Fruit fly (Drosophila melanogaster) whole organism, embryonic: ENCODE data around the gene CG13008.

Experiments used
- Ada2b ChIP-seq: fragments of 200-800 bp; sonication (Bioruptor generic); IDR thresholded peaks from 2 replicates; pipeline ENCODE4 v1.3.6; 2022; ENCODE audit warnings: missing biosample characterization, missing genetic modification characterization
- Atf6 ChIP-seq: fragments of 200-800 bp; sonication (Bioruptor generic); IDR thresholded peaks from 2 replicates; pipeline ENCODE4 v1.3.6; 2022; ENCODE audit warnings: missing biosample characterization, missing genetic modification characterization
- CG11504 ChIP-seq: fragments of 200-800 bp; sonication (Bioruptor generic); optimal IDR thresholded peaks from 3 replicates; lab custom pipeline; 2019; ENCODE audit warnings: missing biosample characterization, mild to moderate bottlenecking, missing genetic modification characterization, moderate library complexity
- CG1233 ChIP-seq: fragments of 200-800 bp; sonication (Bioruptor generic); optimal IDR thresholded peaks from 4 replicates; lab custom pipeline; 2018; ENCODE audit warnings: missing biosample characterization, mild to moderate bottlenecking, missing genetic modification characterization
- CG12391 ChIP-seq: fragments of 200-800 bp; sonication (Bioruptor generic); optimal IDR thresholded peaks from 3 replicates; lab custom pipeline; 2018; ENCODE audit warnings: missing biosample characterization, mild to moderate bottlenecking, missing genetic modification characterization, moderate library complexity
- CG15073 ChIP-seq: fragments of 200-800 bp; sonication (Bioruptor generic); optimal IDR thresholded peaks from 2 replicates; lab custom pipeline; 2016; ENCODE audit warnings: missing biosample characterization, missing genetic modification characterization
- CG17612 ChIP-seq: fragments of 200-800 bp; sonication (Bioruptor generic); IDR thresholded peaks from 2 replicates; pipeline ENCODE4 v1.3.6; 2022; ENCODE audit warnings: missing biosample characterization, missing genetic modification characterization
- CG2120 ChIP-seq: fragments of 200-800 bp; sonication (Bioruptor generic); optimal IDR thresholded peaks from 3 replicates; lab custom pipeline; 2016; ENCODE audit warnings: missing biosample characterization, missing genetic modification characterization
- CG31441 ChIP-seq: fragments of 200-800 bp; sonication (Bioruptor generic); IDR thresholded peaks from 2 replicates; pipeline ENCODE4 v1.3.6; 2022; ENCODE audit warnings: missing biosample characterization, missing genetic modification characterization
- CG3281 ChIP-seq: fragments of 200-800 bp; sonication (Bioruptor generic); optimal IDR thresholded peaks from 3 replicates; lab custom pipeline; 2017; ENCODE audit warnings: missing biosample characterization, mild to moderate bottlenecking, missing genetic modification characterization
- CG7786 ChIP-seq: fragments of 200-800 bp; sonication (Bioruptor generic); optimal IDR thresholded peaks from 2 replicates; lab custom pipeline; 2016; ENCODE audit warnings: missing biosample characterization, missing genetic modification characterization
- CG8924 ChIP-seq: fragments of 200-800 bp; optimal IDR thresholded peaks from 3 replicates; lab custom pipeline; 2019; ENCODE audit warnings: missing biosample characterization, mild to moderate bottlenecking, missing genetic modification characterization, moderate library complexity
- Dip3 ChIP-seq: fragments of 200-800 bp; sonication (Bioruptor generic); optimal IDR thresholded peaks from 3 replicates; lab custom pipeline; 2016; ENCODE audit warnings: missing biosample characterization, missing genetic modification characterization
- Eip74EF ChIP-seq, 2 experiments: fragments of 200-800 bp in 1 of 2; fragments of >200 bp in 1 of 2; sonication (Bioruptor generic) in 1 of 2; optimal IDR thresholded peaks; 2 replicates each; lab custom pipeline; 2017 to 2019; ENCODE audit warnings: missing biosample characterization in 2 of 2, missing genetic modification characterization in 2 of 2, mild to moderate bottlenecking in 1 of 2, moderate library complexity in 1 of 2
- Fer3 ChIP-seq: fragments of 200-800 bp; sonication (Bioruptor generic); optimal IDR thresholded peaks from 2 replicates; lab custom pipeline; 2018; ENCODE audit warnings: missing biosample characterization, mild to moderate bottlenecking, missing genetic modification characterization, moderate library complexity
- GATAe ChIP-seq: fragments of 200-800 bp; sonication (Bioruptor generic); conservative IDR thresholded peaks from 2 replicates; pipeline ENCODE4 v1.3.6; 2022; ENCODE audit warnings: missing biosample characterization, missing genetic modification characterization
- H15 ChIP-seq: fragments of 200-800 bp; sonication (Bioruptor generic); IDR thresholded peaks from 3 replicates; pipeline ENCODE4 v1.3.6; 2022; ENCODE audit warnings: missing biosample characterization, missing genetic modification characterization
- Hmx ChIP-seq: fragments of 200-800 bp; sonication (Bioruptor generic); optimal IDR thresholded peaks from 2 replicates; lab custom pipeline; 2016; ENCODE audit warnings: missing biosample characterization, missing genetic modification characterization
- Mad ChIP-seq: fragments of 200-800 bp; sonication (Bioruptor generic); optimal IDR thresholded peaks from 2 replicates; lab custom pipeline; 2016; ENCODE audit warnings: missing biosample characterization, missing genetic modification characterization
- Optix ChIP-seq: fragments of 200-800 bp; sonication (Bioruptor generic); IDR thresholded peaks from 3 replicates; pipeline ENCODE4 v1.3.6; 2022; ENCODE audit warnings: missing biosample characterization, missing genetic modification characterization
- PHDP ChIP-seq: fragments of 200-800 bp; sonication (Bioruptor generic); optimal IDR thresholded peaks from 3 replicates; lab custom pipeline; 2018; ENCODE audit warnings: missing biosample characterization, mild to moderate bottlenecking, missing genetic modification characterization, moderate library complexity
- Sry-δ ChIP-seq: fragments of 200-800 bp; sonication (Bioruptor generic); optimal IDR thresholded peaks from 2 replicates; lab custom pipeline; 2016; ENCODE audit warnings: missing biosample characterization, missing genetic modification characterization
- Ssrp ChIP-seq: fragments of 200-800 bp; sonication (Bioruptor generic); optimal IDR thresholded peaks from 2 replicates; lab custom pipeline; 2018; ENCODE audit warnings: missing biosample characterization, mild to moderate bottlenecking, missing genetic modification characterization, moderate library complexity
- Xrp1 ChIP-seq: fragments of 200-800 bp; sonication (Bioruptor generic); IDR thresholded peaks from 2 replicates; pipeline ENCODE4 v1.3.6; 2022; ENCODE audit warnings: missing biosample characterization, missing genetic modification characterization
- bsh ChIP-seq, 2 experiments: fragments of 200-800 bp; sonication (Bioruptor generic); optimal IDR thresholded peaks; 2 replicates each; lab custom pipeline; 2017 to 2018; ENCODE audit warnings: mild to moderate bottlenecking in 2 of 2, missing biosample characterization in 2 of 2, missing genetic modification characterization in 2 of 2, moderate library complexity in 1 of 2
- croc ChIP-seq: fragments of 200-800 bp; sonication (Bioruptor generic); conservative IDR thresholded peaks from 3 replicates; pipeline ENCODE4 v1.3.6; 2022; ENCODE audit warnings: missing biosample characterization, missing genetic modification characterization
- dm ChIP-seq: fragments of 200-800 bp; sonication (Bioruptor generic); optimal IDR thresholded peaks from 3 replicates; lab custom pipeline; 2016; ENCODE audit warnings: missing biosample characterization, missing genetic modification characterization
- dmrt99B ChIP-seq: fragments of 200-800 bp; sonication (Bioruptor generic); optimal IDR thresholded peaks from 2 replicates; lab custom pipeline; 2018; ENCODE audit warnings: missing biosample characterization, mild to moderate bottlenecking, missing genetic modification characterization, moderate library complexity
- dysf ChIP-seq: fragments of 200-800 bp; sonication (Bioruptor generic); IDR thresholded peaks from 3 replicates; pipeline ENCODE4 v1.3.6; 2022; ENCODE audit warnings: missing biosample characterization, missing genetic modification characterization
- esg ChIP-seq: fragments of 200-800 bp; sonication (Bioruptor generic); conservative IDR thresholded peaks from 2 replicates; pipeline ENCODE4 v1.3.6; 2022; ENCODE audit warnings: missing biosample characterization, missing genetic modification characterization
- fd102C ChIP-seq: fragments of 200-800 bp; sonication (Bioruptor generic); optimal IDR thresholded peaks from 2 replicates; lab custom pipeline; 2018; ENCODE audit warnings: missing biosample characterization, mild to moderate bottlenecking, missing genetic modification characterization, moderate library complexity
- fru ChIP-seq: fragments of >200 bp; optimal IDR thresholded peaks from 2 replicates; lab custom pipeline; 2017
- gem ChIP-seq: fragments of 200-800 bp; sonication (Bioruptor generic); optimal IDR thresholded peaks from 2 replicates; lab custom pipeline; 2019; ENCODE audit warnings: missing biosample characterization, mild to moderate bottlenecking, missing genetic modification characterization, moderate library complexity
- ind ChIP-seq: fragments of 200-800 bp; sonication (Bioruptor generic); optimal IDR thresholded peaks from 3 replicates; lab custom pipeline; 2016; ENCODE audit warnings: missing biosample characterization, missing genetic modification characterization
- jigr1 ChIP-seq: fragments of 200-800 bp; sonication (Bioruptor generic); IDR thresholded peaks from 3 replicates; pipeline ENCODE4 v1.3.6; 2022; ENCODE audit warnings: missing biosample characterization, missing genetic modification characterization
- ken ChIP-seq: fragments of 200-800 bp; sonication (Bioruptor generic); IDR thresholded peaks from 3 replicates; pipeline ENCODE4 v1.3.6; 2022; ENCODE audit warnings: missing biosample characterization, missing genetic modification characterization
- kni ChIP-seq: fragments of 200-800 bp; sonication (Bioruptor generic); optimal IDR thresholded peaks from 3 replicates; lab custom pipeline; 2017; ENCODE audit warnings: mild to moderate bottlenecking, missing biosample characterization, missing genetic modification reagents, missing genetic modification characterization
- lab ChIP-seq: fragments of 200-800 bp; sonication (Bioruptor generic); optimal IDR thresholded peaks from 3 replicates; lab custom pipeline; 2017; ENCODE audit warnings: missing biosample characterization, missing genetic modification characterization, mild to moderate bottlenecking, moderate library complexity, missing genetic modification reagents
- nom ChIP-seq: fragments of 200-800 bp; sonication (Bioruptor generic); optimal IDR thresholded peaks from 2 replicates; lab custom pipeline; 2017; ENCODE audit warnings: missing biosample characterization, missing genetic modification characterization, mild to moderate bottlenecking, moderate library complexity, missing genetic modification reagents
- pan ChIP-seq, 4 experiments: fragments of >200 bp in 3 of 4; fragments of 200-800 bp in 1 of 4; sonication (Bioruptor generic) in 1 of 4; optimal IDR thresholded peaks in 3 of 4; IDR thresholded peaks in 1 of 4; 2 replicates each; pipeline versions ENCODE4 v1.3.6 to Lab custom; 2017 to 2022; ENCODE audit warnings: missing biosample characterization in 2 of 4, missing genetic modification characterization in 2 of 4, mixed read lengths in 1 of 4
- pb ChIP-seq: fragments of 200-800 bp; sonication (Bioruptor generic); optimal IDR thresholded peaks from 3 replicates; lab custom pipeline; 2016; ENCODE audit warnings: missing biosample characterization, missing genetic modification characterization
- pzg ChIP-seq: fragments of 200-800 bp; sonication (Bioruptor generic); optimal IDR thresholded peaks from 3 replicates; lab custom pipeline; 2018; ENCODE audit warnings: missing biosample characterization, mild to moderate bottlenecking, missing genetic modification characterization, moderate library complexity
- sc ChIP-seq, 3 experiments: fragments of >200 bp in 2 of 3; fragments of 200-800 bp in 1 of 3; sonication (Bioruptor generic) in 1 of 3; optimal IDR thresholded peaks; 2 replicates in 2 of 3; 3 replicates in 1 of 3; lab custom pipeline; 2017; ENCODE audit warnings: mild to moderate bottlenecking in 1 of 3, missing biosample characterization in 1 of 3, missing genetic modification characterization in 1 of 3, missing genetic modification reagents in 1 of 3
- sug ChIP-seq: fragments of 200-800 bp; optimal IDR thresholded peaks from 2 replicates; lab custom pipeline; 2019; ENCODE audit warnings: missing biosample characterization, mild to moderate bottlenecking, missing genetic modification characterization, moderate library complexity
- unpg ChIP-seq: fragments of 200-800 bp; sonication (Bioruptor generic); optimal IDR thresholded peaks from 3 replicates; lab custom pipeline; 2018; ENCODE audit warnings: missing biosample characterization, mild to moderate bottlenecking, missing genetic modification characterization, moderate library complexity
- vnd ChIP-seq: fragments of 200-800 bp; sonication (Bioruptor generic); IDR thresholded peaks from 3 replicates; pipeline ENCODE4 v1.3.6; 2022; ENCODE audit warnings: missing biosample characterization, missing genetic modification characterization; ENCODE audit not compliant: partially characterized antibody
- zfh2 ChIP-seq: fragments of 200-800 bp; sonication (Bioruptor generic); optimal IDR thresholded peaks from 2 replicates; lab custom pipeline; 2016; ENCODE audit warnings: missing biosample characterization, missing genetic modification characterization

The CG13008 gene

DNA sequence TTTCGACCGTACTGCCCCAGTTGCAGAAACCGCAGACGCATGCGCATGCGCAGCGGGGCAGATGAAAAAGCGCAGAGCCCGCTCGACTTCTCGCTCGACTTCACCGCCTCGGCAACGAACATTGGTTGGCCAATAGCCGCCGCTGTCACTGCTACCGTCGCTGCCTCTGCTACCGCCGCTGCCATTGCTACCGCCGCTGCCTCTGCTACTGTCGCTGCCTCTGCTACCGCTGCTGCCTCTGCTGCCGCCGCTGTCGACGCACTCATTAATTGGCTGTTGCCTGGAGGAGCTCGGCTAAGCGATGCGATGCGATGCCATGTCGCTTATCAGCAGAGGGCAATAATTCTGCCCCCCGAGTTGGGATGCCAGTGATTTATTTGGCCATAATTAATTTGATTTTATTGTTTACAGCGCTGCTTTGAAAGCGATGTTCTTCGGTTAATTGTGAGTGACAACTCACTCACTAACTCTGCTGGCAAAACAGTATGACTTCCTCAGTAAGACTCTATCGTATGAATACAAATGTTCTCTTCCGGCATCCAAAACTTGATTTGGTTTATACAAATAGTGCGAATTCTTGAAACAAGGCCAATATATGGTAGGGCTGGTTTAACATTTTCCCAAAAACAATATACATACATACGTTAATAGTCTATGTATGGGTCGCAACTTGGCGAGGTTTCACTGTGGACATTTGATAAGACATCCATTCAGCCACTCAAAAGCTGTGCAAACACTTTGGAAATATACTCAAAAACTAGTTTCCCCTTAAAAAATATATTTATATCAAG, 40.2 kb upstream of the CG13008 start (continued):
- TF ChIP-seq ken, result 0 out of 3 replicates have a peak, but pooled peaks have one; percentile 10
- TF ChIP-seq Xrp1 (GFP tag; lab: Robert Waterston, UW), result peak; percentile 24; the same call in 1 of the 2 replicates
- TF ChIP-seq croc (GFP tag; lab: Robert Waterston, UW), result no peak
- no peak for TF ChIP-seq GATAe (GFP tag; lab: Robert Waterston, UW)
- TF ChIP-seq unpg (GFP tag; lab: Kevin White, UChicago), result peak; percentile 21
- no peak for TF ChIP-seq Hmx
- TF ChIP-seq lab (GFP tag; lab: Kevin White, UChicago), result peak; percentile 38
- TF ChIP-seq pzg, result no peak
- peak; percentile 41 for TF ChIP-seq PHDP (tag; lab: Kevin White, UChicago)
- no peak for TF ChIP-seq Optix
- peak; percentile 18; the same call in 1 of the 2 replicates for TF ChIP-seq CG31441 (GFP tag; lab: Robert Waterston, UW)
- peak; percentile 30 for TF ChIP-seq dmrt99B (tag; lab: Kevin White, UChicago)
- peak; percentile 0 for TF ChIP-seq CG7786
- TF ChIP-seq pb (GFP tag; lab: Kevin White, UChicago), result no peak
- no peak for TF ChIP-seq CG1233 (GFP tag; lab: Kevin White, UChicago)
- TF ChIP-seq pan (optimal IDR thresholded peaks at IDR 0.05; lab: Kevin White, UChicago), result no peak
- peak in 1 of 2 experiments; percentile 39 for TF ChIP-seq pan (GFP tag; optimal IDR thresholded peaks at IDR 0.05 in 1 of 2, IDR thresholded peaks at IDR 0.05 in 1 of 2)
- TF ChIP-seq jigr1, result no peak
- no peak for TF ChIP-seq sc (optimal IDR thresholded peaks at IDR 0.05; lab: Kevin White, UChicago)
- no peak for TF ChIP-seq sc (GFP tag; optimal IDR thresholded peaks at IDR 0.05; lab: Kevin White, UChicago)
- TF ChIP-seq Dip3, result peak; percentile 8
- no peak for TF ChIP-seq nom
- TF ChIP-seq Mad (GFP tag; lab: Kevin White, UChicago), result no peak
- TF ChIP-seq CG2120 (GFP tag; lab: Kevin White, UChicago), result peak; percentile 72
- TF ChIP-seq sug (tag; lab: Kevin White, UChicago), result peak; percentile 38
- TF ChIP-seq fd102C (GFP tag; lab: Kevin White, UChicago), result no peak
- no peak for TF ChIP-seq H15 (GFP tag; lab: Robert Waterston, UW)
- TF ChIP-seq CG12391 (tag; lab: Kevin White, UChicago), result peak; percentile 20
- no peak for TF ChIP-seq Sry-δ (GFP tag; lab: Kevin White, UChicago)
- no peak for TF ChIP-seq esg
- TF ChIP-seq dysf, result 0 out of 3 replicates have a peak, but pooled peaks have one; percentile 36
- no peak for TF ChIP-seq ind (GFP tag; lab: Kevin White, UChicago)
- TF ChIP-seq CG8924 (tag; lab: Kevin White, UChicago), result peak; percentile 5
- peak; percentile 65 for TF ChIP-seq gem (tag; lab: Kevin White, UChicago)
- TF ChIP-seq CG15073 (GFP tag; lab: Kevin White, UChicago), result no peak
- TF ChIP-seq kni (GFP tag; lab: Kevin White, UChicago), result no peak
- no peak for TF ChIP-seq vnd (GFP tag; lab: Robert Waterston, UW)
- TF ChIP-seq dm, result no peak
- peak; percentile 23; the same call in 1 of the 2 replicates for TF ChIP-seq Atf6
- peak; percentile 45 for TF ChIP-seq CG3281 (GFP tag; lab: Kevin White, UChicago)
- peak in 1 of 2 experiments; percentile 10 for TF ChIP-seq Eip74EF (GFP tag; optimal IDR thresholded peaks at IDR 0.05; lab: Kevin White, UChicago)
- no peak for TF ChIP-seq CG17612
- TF ChIP-seq Ssrp, result peak; percentile 17
- TF ChIP-seq Ada2b (GFP tag; lab: Robert Waterston, UW), result 0 out of 2 replicates have a peak, but pooled peaks have one; percentile 25
- peak; percentile 38 for TF ChIP-seq zfh2
- TF ChIP-seq fru, result no peak
- TF ChIP-seq Fer3, result peak; percentile 28
- TF ChIP-seq CG11504 (tag; lab: Kevin White, UChicago), result peak; percentile 47
- TF ChIP-seq bsh (GFP tag; optimal IDR thresholded peaks at IDR 0.05; lab: Kevin White, UChicago), result peak in 1 of 2 experiments; percentile 20
